Worm (Caenorhabditis elegans): ENCODE measurements around the gene ilkp-1.

The ilkp-1 gene

ce11 chrII:11055223-11055622 is 5.2 kb downstream of the ilkp-1 start, which contains the start of gene F45E10.2:
TSS of gene F45E10.2 (minus strand) at chrII:11055323.
- no peak for TF ChIP-seq nhr-76 (tag; optimal IDR thresholded peaks at IDR 0.05)
- no peak for TF ChIP-seq nhr-2 (tag; optimal IDR thresholded peaks at IDR 0.05)
- TF ChIP-seq bed-3 (GFP tag; optimal IDR thresholded peaks at IDR 0.05): no peak
- no peak for TF ChIP-seq tbx-8 (GFP tag; optimal IDR thresholded peaks at IDR 0.05)
- no peak for TF ChIP-seq elt-3 (tag; optimal IDR thresholded peaks at IDR 0.05)
- no peak for TF ChIP-seq sptf-1 (tag; optimal IDR thresholded peaks at IDR 0.05)
- TF ChIP-seq ces-1 (GFP tag; optimal IDR thresholded peaks at IDR 0.05): no peak
- no peak for TF ChIP-seq blmp-1 (tag; optimal IDR thresholded peaks at IDR 0.05)
- TF ChIP-seq drap-1 (GFP tag; optimal IDR thresholded peaks at IDR 0.05): no peak
- no peak for TF ChIP-seq mls-2 (tag; optimal IDR thresholded peaks at IDR 0.05)
- no peak for TF ChIP-seq nhr-28 (tag; optimal IDR thresholded peaks at IDR 0.05)
- TF ChIP-seq flh-1 (GFP tag; optimal IDR thresholded peaks at IDR 0.05): no peak
- TF ChIP-seq cnd-1 (tag; optimal IDR thresholded peaks at IDR 0.05): no peak
- no peak for TF ChIP-seq ceh-43 (GFP tag; optimal IDR thresholded peaks at IDR 0.05)

DNA sequence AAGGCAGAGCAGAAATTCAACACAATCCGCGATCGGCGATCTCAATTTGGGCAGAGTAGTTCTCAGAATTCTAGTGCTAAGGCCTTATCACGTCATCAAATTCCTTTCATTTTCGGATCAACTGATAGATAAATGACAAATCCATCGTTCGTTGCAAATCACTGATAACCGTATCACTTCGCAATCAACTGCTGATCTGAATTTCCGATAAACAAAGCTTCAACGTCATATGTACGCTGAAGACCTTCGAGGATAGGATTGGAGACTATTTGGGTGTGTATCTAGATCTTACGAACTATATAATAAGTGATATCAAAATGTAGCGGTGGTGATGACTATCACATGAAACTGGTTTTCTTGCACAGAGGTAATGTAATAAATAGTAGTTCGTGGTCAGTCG is 7.2 kb downstream of the ilkp-1 start:
- TF ChIP-seq tbx-8 (GFP tag; optimal IDR thresholded peaks at IDR 0.05) (no peak), elt-1 (tag; optimal IDR thresholded peaks at IDR 0.05; ENCODE audit: borderline replicate concordance, insufficient read depth) (peak; percentile 77), bed-3 (GFP tag; optimal IDR thresholded peaks at IDR 0.05) (no peak), hlh-1 (tag; optimal IDR thresholded peaks at IDR 0.05) (no peak), blmp-1 (tag; optimal IDR thresholded peaks at IDR 0.05) (no peak), elt-3 (tag; optimal IDR thresholded peaks at IDR 0.05) (peak; percentile 43)

- TF ChIP-seq sem-2 (GFP tag; optimal IDR thresholded peaks at IDR 0.05) (no peak), nhr-28 (tag; optimal IDR thresholded peaks at IDR 0.05) (no peak), elt-3 (tag; optimal IDR thresholded peaks at IDR 0.05) (no peak), unc-39 (tag; optimal IDR thresholded peaks at IDR 0.05) (no peak)
Observed at ce11 chrII:11064191-11064695, 14.2 kb downstream of the ilkp-1 start.

DNA sequence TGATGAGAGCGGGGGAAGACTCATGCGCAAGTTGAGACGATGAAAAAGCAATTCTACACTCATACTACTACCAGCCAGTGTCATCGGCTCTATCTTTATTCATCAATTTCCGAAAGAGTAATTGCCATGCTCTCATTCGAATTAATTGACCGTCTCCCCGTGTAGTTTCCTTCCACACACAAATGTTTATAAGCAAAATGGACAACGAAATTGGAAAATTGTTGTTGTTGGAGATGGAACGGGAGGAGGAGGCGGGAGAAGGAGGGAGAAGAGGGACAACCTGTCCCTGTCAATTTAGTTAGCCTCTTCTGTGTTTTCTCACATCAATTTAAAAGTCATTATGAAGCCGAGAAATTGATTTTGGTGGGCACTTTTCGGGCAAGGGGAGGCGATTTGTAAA is 22.5 kb downstream of the ilkp-1 start:
- TF ChIP-seq sptf-1 (tag; optimal IDR thresholded peaks at IDR 0.05): peak; percentile 19
- no peak for TF ChIP-seq ztf-11 (tag; optimal IDR thresholded peaks at IDR 0.05)
- peak; percentile 63 for TF ChIP-seq ces-1 (GFP tag; optimal IDR thresholded peaks at IDR 0.05)

DNA sequence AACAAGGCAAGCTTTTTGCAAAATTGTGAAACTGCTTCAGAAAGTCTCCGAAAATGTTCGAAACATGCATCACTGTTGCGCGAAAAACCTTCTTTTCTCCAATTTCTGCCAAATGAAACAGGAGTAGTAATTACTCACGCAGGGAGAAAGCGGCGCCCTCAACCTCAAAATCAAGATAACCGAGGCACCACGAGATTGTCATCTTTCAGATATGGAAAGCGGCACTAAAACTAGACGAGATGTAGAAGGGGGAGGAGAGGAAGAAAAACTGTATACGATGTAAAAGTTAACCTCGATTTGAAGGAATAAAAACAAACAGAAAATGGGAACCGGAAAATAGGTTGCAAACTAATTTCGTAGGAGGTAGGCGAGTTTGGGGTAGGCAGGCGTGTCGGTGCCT is 26.5 kb downstream of the ilkp-1 start:
- TF ChIP-seq ceh-43 (GFP tag; optimal IDR thresholded peaks at IDR 0.05) (no peak), elt-1 (tag; optimal IDR thresholded peaks at IDR 0.05; ENCODE audit: borderline replicate concordance, insufficient read depth) (peak; percentile 82)

DNA sequence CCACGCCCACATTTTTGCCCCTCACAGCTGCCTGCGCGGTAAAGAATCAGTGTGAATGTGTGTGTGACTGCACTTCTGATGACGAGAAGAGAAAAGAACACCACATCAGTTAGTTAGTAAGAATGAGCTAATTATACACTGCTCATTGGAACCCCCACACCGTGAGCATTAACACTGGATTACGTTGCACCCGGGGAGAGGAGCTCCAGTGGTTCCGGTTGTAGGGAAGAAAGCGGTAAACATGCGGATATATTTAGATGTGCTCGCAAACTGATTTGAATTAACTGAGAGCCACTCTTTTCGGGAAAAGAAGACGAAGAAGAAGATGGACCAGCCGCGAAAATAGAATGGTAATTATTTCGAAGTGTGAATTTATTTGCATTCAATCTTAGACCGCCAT is 36.7 kb downstream of the ilkp-1 start:
- TF ChIP-seq elt-3 (tag; optimal IDR thresholded peaks at IDR 0.05) (no peak), cnd-1 (tag; optimal IDR thresholded peaks at IDR 0.05) (no peak), nhr-2 (tag; optimal IDR thresholded peaks at IDR 0.05) (no peak), ces-1 (GFP tag; optimal IDR thresholded peaks at IDR 0.05) (peak; percentile 63), sem-2 (GFP tag; optimal IDR thresholded peaks at IDR 0.05) (no peak), drap-1 (GFP tag; optimal IDR thresholded peaks at IDR 0.05) (no peak), nhr-76 (tag; optimal IDR thresholded peaks at IDR 0.05) (no peak)

- TF ChIP-seq mep-1 (tag; optimal IDR thresholded peaks at IDR 0.05) (no peak), mls-2 (tag; optimal IDR thresholded peaks at IDR 0.05) (peak; percentile 30), mab-5 (tag; optimal IDR thresholded peaks at IDR 0.05) (no peak), ces-1 (GFP tag; optimal IDR thresholded peaks at IDR 0.05) (peak; percentile 97)
Observed at ce11 chrII:11088137-11088536, 38.1 kb downstream of the ilkp-1 start.

DNA sequence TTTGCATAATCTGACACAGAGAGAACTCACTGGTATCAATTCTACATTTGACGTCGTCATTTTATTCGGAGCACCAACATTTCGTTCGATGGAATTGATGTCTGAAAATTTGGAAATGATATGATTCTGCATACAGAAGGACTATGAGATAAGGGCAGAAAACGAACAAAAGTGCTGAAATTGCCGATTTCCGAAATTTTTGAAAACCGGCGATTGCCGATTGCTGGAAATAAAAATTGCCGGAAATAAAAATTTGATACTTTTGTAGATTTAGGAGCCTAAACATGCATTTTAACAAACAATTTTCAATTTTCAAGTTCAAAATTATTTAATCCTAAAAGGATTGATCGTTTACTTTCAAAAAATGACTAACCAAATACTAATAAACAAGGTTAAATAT is 39.3 kb downstream of the ilkp-1 start, which contains the start of gene unc-53:
Gene unc-53 (minus strand): TSS at position 101 of the 400 bp plus-strand sequence.
- no peak for TF ChIP-seq snpc-4 (tag; optimal IDR thresholded peaks at IDR 0.05)
- no peak for TF ChIP-seq nhr-76 (tag; optimal IDR thresholded peaks at IDR 0.05)
- TF ChIP-seq elt-3 (tag; optimal IDR thresholded peaks at IDR 0.05): no peak
- TF ChIP-seq drap-1 (GFP tag; optimal IDR thresholded peaks at IDR 0.05): no peak
- no peak for TF ChIP-seq lsy-2 (tag; optimal IDR thresholded peaks at IDR 0.05)
- no peak for TF ChIP-seq lin-13 (tag; optimal IDR thresholded peaks at IDR 0.05)
- TF ChIP-seq ceh-83 (GFP tag; optimal IDR thresholded peaks at IDR 0.05): no peak
- TF ChIP-seq mls-2 (tag; optimal IDR thresholded peaks at IDR 0.05): no peak
- TF ChIP-seq nhr-12 (tag; optimal IDR thresholded peaks at IDR 0.05): no peak
- TF ChIP-seq unc-120 (tag; optimal IDR thresholded peaks at IDR 0.05; ENCODE audit: poor library complexity, severe bottlenecking): no peak
- no peak for TF ChIP-seq elt-1 (tag; optimal IDR thresholded peaks at IDR 0.05; ENCODE audit: borderline replicate concordance, insufficient read depth)
- no peak for TF ChIP-seq pha-4 (tag; optimal IDR thresholded peaks at IDR 0.05)
- no peak for TF ChIP-seq bed-3 (GFP tag; optimal IDR thresholded peaks at IDR 0.05)
- TF ChIP-seq nhr-2 (tag; optimal IDR thresholded peaks at IDR 0.05): no peak
- TF ChIP-seq unc-39 (tag; optimal IDR thresholded peaks at IDR 0.05): no peak
- no peak for TF ChIP-seq ham-2 (GFP tag; optimal IDR thresholded peaks at IDR 0.05)
- no peak for TF ChIP-seq nhr-237 (tag; optimal IDR thresholded peaks at IDR 0.05)
- TF ChIP-seq nhr-28 (tag; optimal IDR thresholded peaks at IDR 0.05): no peak
- TF ChIP-seq tbx-8 (GFP tag; optimal IDR thresholded peaks at IDR 0.05): no peak
- no peak for TF ChIP-seq unc-62 (GFP tag; optimal IDR thresholded peaks at IDR 0.05)
